Worm (Caenorhabditis elegans): ENCODE results near the gene ule-2.

The ule-2 gene

DNA sequence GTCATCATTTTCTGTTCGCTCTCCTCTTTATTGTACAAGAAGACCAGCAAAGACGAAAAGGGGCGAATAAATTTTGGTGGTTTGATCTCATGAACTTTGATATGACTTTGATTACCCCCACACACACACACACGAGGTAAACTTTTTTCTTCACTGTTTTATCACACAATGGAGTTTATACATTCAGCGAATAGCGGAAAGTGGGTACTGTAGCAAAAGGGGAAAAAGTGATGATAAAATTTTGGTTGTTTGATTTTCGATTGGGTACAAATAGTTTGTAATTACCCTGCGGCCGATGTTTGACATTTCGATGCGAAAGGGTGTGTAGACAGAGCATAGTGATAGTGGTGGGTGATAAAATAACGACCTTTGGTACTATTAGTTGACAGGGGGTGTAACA is 40.7 kb upstream of the ule-2 start:
- TF ChIP-seq tbp1 (GFP tag; optimal IDR thresholded peaks at IDR 0.05) = peak; percentile 46
- peak; percentile 58 for TF ChIP-seq ets-4 (GFP tag; optimal IDR thresholded peaks at IDR 0.05)
- TF ChIP-seq lsy-27 (tag; optimal IDR thresholded peaks at IDR 0.05; ENCODE audit: borderline replicate concordance, insufficient read depth) = no peak
- no peak for TF ChIP-seq attf-3 (GFP tag; conservative IDR thresholded peaks at IDR 0.05)
- TF ChIP-seq lin-40 (tag; optimal IDR thresholded peaks at IDR 0.05) = peak; percentile 94
- no peak for TF ChIP-seq snpc-3.4 (tag; optimal IDR thresholded peaks at IDR 0.05)
- TF ChIP-seq pbrm-1 (GFP tag; IDR thresholded peaks at IDR 0.05) = 0 out of 2 replicates have a peak, but pooled peaks have one; percentile 28
- TF ChIP-seq nhr-80 (tag; optimal IDR thresholded peaks at IDR 0.05) = peak; percentile 100
- no peak for TF ChIP-seq lin-26 (GFP tag; IDR thresholded peaks at IDR 0.05)
- no peak; the same call in 1 of the 2 replicates for TF ChIP-seq nfyb-1 (GFP tag; IDR thresholded peaks at IDR 0.05)
- TF ChIP-seq aptf-2 (GFP tag; conservative IDR thresholded peaks at IDR 0.05) = no peak
- TF ChIP-seq tlf-1 (GFP tag; optimal IDR thresholded peaks at IDR 0.05) = peak; percentile 75
- TF ChIP-seq ztf-26 (tag; optimal IDR thresholded peaks at IDR 0.05) = peak; percentile 89
- no peak for TF ChIP-seq snpc-4 (GFP tag; optimal IDR thresholded peaks at IDR 0.05)
- TF ChIP-seq snpc-4 (tag; optimal IDR thresholded peaks at IDR 0.05) = peak in 3 of 4 experiments; percentile 8 to 55 (median 48)
- no peak for TF ChIP-seq lin-35 (GFP tag; optimal IDR thresholded peaks at IDR 0.05)
- peak; percentile 95 for TF ChIP-seq atf-7 (tag; optimal IDR thresholded peaks at IDR 0.05)
- 0 out of 2 replicates have a peak, but pooled peaks have one; percentile 35 for TF ChIP-seq egrh-3 (GFP tag; IDR thresholded peaks at IDR 0.05)
- TF ChIP-seq madf-3 (GFP tag; IDR thresholded peaks at IDR 0.05) = no peak
- TF ChIP-seq madf-10 (tag; optimal IDR thresholded peaks at IDR 0.05) = peak; percentile 75
- TF ChIP-seq D2030.7 (GFP tag; IDR thresholded peaks at IDR 0.05) = no peak
- TF ChIP-seq madf-8 (GFP tag; conservative IDR thresholded peaks at IDR 0.05) = no peak
- TF ChIP-seq nhr-90 (tag; optimal IDR thresholded peaks at IDR 0.05) = peak; percentile 82
- peak; percentile 75 for TF ChIP-seq ZK185.1 (tag; optimal IDR thresholded peaks at IDR 0.05; ENCODE audit: poor library complexity, severe bottlenecking)
- TF ChIP-seq ceh-58 (GFP tag; IDR thresholded peaks at IDR 0.05) = no peak
- TF ChIP-seq egl-44 (GFP tag; IDR thresholded peaks at IDR 0.05) = no peak; the same call in 1 of the 2 replicates
- peak; percentile 78; the same call in 1 of the 2 replicates for TF ChIP-seq C06A6.2 (GFP tag; conservative IDR thresholded peaks at IDR 0.05)
- peak; percentile 55 for TF ChIP-seq lin-54 (GFP tag; optimal IDR thresholded peaks at IDR 0.05)
- TF ChIP-seq ztf-3 (GFP tag; optimal IDR thresholded peaks at IDR 0.05) = peak; percentile 44
- TF ChIP-seq F23B12.7 (tag; optimal IDR thresholded peaks at IDR 0.05; ENCODE audit: insufficient read depth) = peak; percentile 54
- TF ChIP-seq egl-18 (GFP tag; IDR thresholded peaks at IDR 0.05) = no peak
- no peak for TF ChIP-seq him-1 (tag; optimal IDR thresholded peaks at IDR 0.05)
- peak; percentile 45 for TF ChIP-seq pha-4 (tag; optimal IDR thresholded peaks at IDR 0.05)
- no peak for TF ChIP-seq die-1 (tag; optimal IDR thresholded peaks at IDR 0.05)
- no peak for TF ChIP-seq ztf-28 (GFP tag; IDR thresholded peaks at IDR 0.05)
- TF ChIP-seq let-607 (tag; optimal IDR thresholded peaks at IDR 0.05) = peak in 1 of 2 experiments; percentile 82
- peak; percentile 22; the same call in 1 of the 2 replicates for TF ChIP-seq cebp-1 (GFP tag; IDR thresholded peaks at IDR 0.05)
- no peak for TF ChIP-seq cebp-1 (tag; optimal IDR thresholded peaks at IDR 0.05)
- TF ChIP-seq somi-1 (GFP tag; optimal IDR thresholded peaks at IDR 0.05) = peak; percentile 84
- TF ChIP-seq F22D6.2 (tag; optimal IDR thresholded peaks at IDR 0.05) = peak; percentile 80
- 0 out of 2 replicates have a peak, but pooled peaks have one; percentile 23 for TF ChIP-seq Y95B8A.8 (GFP tag; IDR thresholded peaks at IDR 0.05)

All from whole organism, young adult.